Fruit fly (Drosophila melanogaster) whole organism, embryonic: ENCODE results near the gene CG46309.
A peak's percentile ranks its signal among the peaks of the same experiment; 100 is the strongest.

Source experiments
- Abd-B ChIP-seq: fragments of 200-800 bp; sonication (Bioruptor generic); optimal IDR thresholded peaks from 2 replicates; lab custom pipeline; 2018; ENCODE audit warnings: missing biosample characterization, mild to moderate bottlenecking, missing genetic modification characterization, moderate library complexity
- Atf-2 ChIP-seq: fragments of 200-800 bp; sonication (Bioruptor generic); optimal IDR thresholded peaks from 2 replicates; lab custom pipeline; 2016; ENCODE audit warnings: missing biosample characterization, missing genetic modification characterization
- Atf3 ChIP-seq: fragments of 200-800 bp; sonication (Bioruptor generic); optimal IDR thresholded peaks from 3 replicates; lab custom pipeline; 2016; ENCODE audit warnings: missing biosample characterization, missing genetic modification characterization
- CG10147 ChIP-seq: fragments of 200-800 bp; sonication (Bioruptor generic); optimal IDR thresholded peaks from 2 replicates; lab custom pipeline; 2019; ENCODE audit warnings: missing biosample characterization, mild to moderate bottlenecking, missing genetic modification characterization, moderate library complexity
- CG1024 ChIP-seq: fragments of 200-800 bp; sonication (Bioruptor generic); IDR thresholded peaks from 2 replicates; pipeline ENCODE4 v1.3.6; 2022; ENCODE audit warnings: missing biosample characterization, missing genetic modification characterization
- CG12071 ChIP-seq: fragments of 200-800 bp; sonication (Bioruptor generic); optimal IDR thresholded peaks from 3 replicates; lab custom pipeline; 2018; ENCODE audit warnings: missing biosample characterization, mild to moderate bottlenecking, missing genetic modification characterization
- CG12391 ChIP-seq: fragments of 200-800 bp; sonication (Bioruptor generic); optimal IDR thresholded peaks from 3 replicates; lab custom pipeline; 2018; ENCODE audit warnings: missing biosample characterization, mild to moderate bottlenecking, missing genetic modification characterization, moderate library complexity
- CG12659 ChIP-seq: fragments of 200-800 bp; sonication (Bioruptor generic); optimal IDR thresholded peaks from 3 replicates; lab custom pipeline; 2017; ENCODE audit warnings: mild to moderate bottlenecking, missing biosample characterization, missing genetic modification reagents, missing genetic modification characterization
- CG13296 ChIP-seq: fragments of 200-800 bp; sonication (Bioruptor generic); optimal IDR thresholded peaks from 3 replicates; lab custom pipeline; 2018; ENCODE audit warnings: missing biosample characterization, mild to moderate bottlenecking, missing genetic modification characterization
- CG13424 ChIP-seq: fragments of 200-800 bp; sonication (Bioruptor generic); optimal IDR thresholded peaks from 2 replicates; lab custom pipeline; 2019; ENCODE audit warnings: missing biosample characterization, mild to moderate bottlenecking, missing genetic modification characterization, moderate library complexity
- CG13894 ChIP-seq: fragments of 200-800 bp; sonication (Bioruptor generic); optimal IDR thresholded peaks from 3 replicates; lab custom pipeline; 2018; ENCODE audit warnings: missing biosample characterization, mild to moderate bottlenecking, missing genetic modification characterization, moderate library complexity
- CG15696 ChIP-seq: fragments of 200-800 bp; sonication (Bioruptor generic); optimal IDR thresholded peaks from 2 replicates; lab custom pipeline; 2019; ENCODE audit warnings: missing biosample characterization, mild to moderate bottlenecking, missing genetic modification characterization, moderate library complexity
- CG17385 ChIP-seq: fragments of 200-800 bp; sonication (Bioruptor generic); optimal IDR thresholded peaks from 3 replicates; lab custom pipeline; 2018; ENCODE audit warnings: missing biosample characterization, mild to moderate bottlenecking, missing genetic modification characterization
- CG30403 ChIP-seq: fragments of 200-800 bp; sonication (Bioruptor generic); optimal IDR thresholded peaks from 3 replicates; lab custom pipeline; 2016; ENCODE audit warnings: missing biosample characterization, missing genetic modification characterization
- CG3726 ChIP-seq: fragments of 200-800 bp; sonication (Bioruptor generic); IDR thresholded peaks from 3 replicates; pipeline ENCODE4, ENCODE4 v1.3.6; 2022; ENCODE audit warnings: missing biosample characterization, missing genetic modification characterization
- CG4424 ChIP-seq: fragments of 200-800 bp; sonication (Bioruptor generic); optimal IDR thresholded peaks from 3 replicates; lab custom pipeline; 2016; ENCODE audit warnings: missing biosample characterization, missing genetic modification characterization
- CG5180 ChIP-seq: fragments of 200-800 bp; sonication (Bioruptor generic); optimal IDR thresholded peaks from 3 replicates; lab custom pipeline; 2017; ENCODE audit warnings: missing biosample characterization, missing genetic modification characterization, mild to moderate bottlenecking, moderate library complexity, missing genetic modification reagents
- CG6272 ChIP-seq: fragments of 200-800 bp; sonication (Bioruptor generic); IDR thresholded peaks from 2 replicates; pipeline ENCODE4 v1.3.6; 2022; ENCODE audit warnings: missing biosample characterization, missing genetic modification characterization
- CG7271 ChIP-seq: fragments of 200-800 bp; sonication (Bioruptor generic); optimal IDR thresholded peaks from 2 replicates; lab custom pipeline; 2018; ENCODE audit warnings: missing biosample characterization, mild to moderate bottlenecking, missing genetic modification characterization, moderate library complexity
- CG7839 ChIP-seq: fragments of 200-800 bp; sonication (Bioruptor generic); optimal IDR thresholded peaks from 3 replicates; lab custom pipeline; 2018; ENCODE audit warnings: missing biosample characterization, mild to moderate bottlenecking, missing genetic modification characterization, moderate library complexity
- CG7987 ChIP-seq: fragments of 200-800 bp; sonication (Bioruptor generic); optimal IDR thresholded peaks from 2 replicates; lab custom pipeline; 2018; ENCODE audit warnings: missing biosample characterization, mild to moderate bottlenecking, missing genetic modification characterization, moderate library complexity
- CG8281 ChIP-seq: fragments of 200-800 bp; sonication (Bioruptor generic); optimal IDR thresholded peaks from 2 replicates; lab custom pipeline; 2018; ENCODE audit warnings: missing biosample characterization, mild to moderate bottlenecking, missing genetic modification characterization, moderate library complexity
- Dip3 ChIP-seq: fragments of 200-800 bp; sonication (Bioruptor generic); optimal IDR thresholded peaks from 3 replicates; lab custom pipeline; 2016; ENCODE audit warnings: missing biosample characterization, missing genetic modification characterization
- E2f2 ChIP-seq: fragments of 200-800 bp; sonication (Bioruptor generic); IDR thresholded peaks from 2 replicates; pipeline ENCODE4 v1.3.6; 2022; ENCODE audit warnings: missing biosample characterization, missing genetic modification characterization
- Gug ChIP-seq: fragments of 200-800 bp; sonication (Bioruptor generic); IDR thresholded peaks from 4 replicates; pipeline ENCODE4 v1.3.6; 2022; ENCODE audit warnings: missing biosample characterization, missing genetic modification characterization
- HHEX ChIP-seq: fragments of 200-800 bp; sonication (Bioruptor generic); optimal IDR thresholded peaks from 3 replicates; lab custom pipeline; 2017; ENCODE audit warnings: missing biosample characterization, mild to moderate bottlenecking, missing genetic modification characterization, missing genetic modification reagents
- Lhr ChIP-seq: fragments of 200-800 bp; sonication (Bioruptor generic); optimal IDR thresholded peaks from 3 replicates; lab custom pipeline; 2017; ENCODE audit warnings: mild to moderate bottlenecking, missing biosample characterization, missing genetic modification reagents, missing genetic modification characterization
- NK7.1 ChIP-seq: fragments of 200-800 bp; sonication (Bioruptor generic); optimal IDR thresholded peaks from 3 replicates; lab custom pipeline; 2016; ENCODE audit warnings: missing biosample characterization, missing genetic modification characterization
- NfI ChIP-seq: fragments of 200-800 bp; sonication (Bioruptor generic); optimal IDR thresholded peaks from 3 replicates; lab custom pipeline; 2018; ENCODE audit warnings: missing biosample characterization, mild to moderate bottlenecking, missing genetic modification characterization, moderate library complexity
- Oaz ChIP-seq: fragments of 200-800 bp; sonication (Bioruptor generic); IDR thresholded peaks from 2 replicates; pipeline ENCODE4 v1.3.6; 2022; ENCODE audit warnings: missing biosample characterization, missing genetic modification characterization
- Opbp ChIP-seq: fragments of 200-800 bp; sonication (Bioruptor generic); IDR thresholded peaks from 3 replicates; pipeline ENCODE4 v1.3.6; 2022; ENCODE audit warnings: missing biosample characterization, missing genetic modification characterization; ENCODE audit not compliant: partially characterized antibody
- Side ChIP-seq: fragments of 200-800 bp; sonication (Bioruptor generic); optimal IDR thresholded peaks from 2 replicates; lab custom pipeline; 2016; ENCODE audit warnings: missing biosample characterization, missing genetic modification characterization
- Six4 ChIP-seq: fragments of 200-800 bp; sonication (Bioruptor generic); optimal IDR thresholded peaks from 2 replicates; lab custom pipeline; 2016; ENCODE audit warnings: missing biosample characterization, missing genetic modification characterization
- bigmax ChIP-seq: fragments of 200-800 bp; sonication (Bioruptor generic); optimal IDR thresholded peaks from 2 replicates; lab custom pipeline; 2018; ENCODE audit warnings: missing biosample characterization, mild to moderate bottlenecking, missing genetic modification characterization
- cad ChIP-seq: fragments of >200 bp; optimal IDR thresholded peaks from 2 replicates; lab custom pipeline; 2017; ENCODE audit warnings: missing biosample characterization, missing genetic modification characterization
- cato ChIP-seq: fragments of 200-800 bp; sonication (Bioruptor generic); optimal IDR thresholded peaks from 2 replicates; lab custom pipeline; 2016; ENCODE audit warnings: missing biosample characterization, missing genetic modification characterization, borderline replicate concordance
- croc ChIP-seq: fragments of 200-800 bp; sonication (Bioruptor generic); conservative IDR thresholded peaks from 3 replicates; pipeline ENCODE4 v1.3.6; 2022; ENCODE audit warnings: missing biosample characterization, missing genetic modification characterization
- ems ChIP-seq: fragments of 200-800 bp; sonication (Bioruptor generic); optimal IDR thresholded peaks from 3 replicates; lab custom pipeline; 2016; ENCODE audit warnings: missing biosample characterization, missing genetic modification characterization
- fu2 ChIP-seq: fragments of 200-800 bp; sonication (Bioruptor generic); optimal IDR thresholded peaks from 2 replicates; lab custom pipeline; 2016; ENCODE audit warnings: missing biosample characterization, missing genetic modification characterization
- ind ChIP-seq: fragments of 200-800 bp; sonication (Bioruptor generic); optimal IDR thresholded peaks from 3 replicates; lab custom pipeline; 2016; ENCODE audit warnings: missing biosample characterization, missing genetic modification characterization
- knrl ChIP-seq: fragments of 200-800 bp; sonication (Bioruptor generic); IDR thresholded peaks from 3 replicates; pipeline ENCODE4 v1.3.6; 2022; ENCODE audit warnings: missing biosample characterization, missing genetic modification characterization; ENCODE audit not compliant: partially characterized antibody
- mam ChIP-seq: fragments of 200-800 bp; sonication (Bioruptor generic); optimal IDR thresholded peaks from 3 replicates; lab custom pipeline; 2016; ENCODE audit warnings: missing biosample characterization, missing genetic modification characterization
- mld ChIP-seq: fragments of 200-800 bp; sonication (Bioruptor generic); IDR thresholded peaks from 3 replicates; pipeline ENCODE4 v1.3.6; 2022; ENCODE audit warnings: missing biosample characterization, missing genetic modification characterization; ENCODE audit not compliant: partially characterized antibody
- nerfin-2 ChIP-seq: fragments of 200-800 bp; sonication (Bioruptor generic); IDR thresholded peaks from 2 replicates; pipeline ENCODE4 v1.3.6; 2022; ENCODE audit warnings: missing biosample characterization, missing genetic modification characterization; ENCODE audit not compliant: partially characterized antibody
- pho ChIP-seq: fragments of 200-800 bp; sonication (Bioruptor generic); optimal IDR thresholded peaks from 2 replicates; lab custom pipeline; 2016; ENCODE audit warnings: missing biosample characterization, missing genetic modification characterization
- seq ChIP-seq: fragments of 200-800 bp; sonication (Bioruptor generic); IDR thresholded peaks from 2 replicates; pipeline ENCODE4 v1.3.6; 2022; ENCODE audit warnings: missing biosample characterization, missing genetic modification characterization
- shn ChIP-seq: fragments of 200-800 bp; sonication (Bioruptor generic); optimal IDR thresholded peaks from 3 replicates; lab custom pipeline; 2016; ENCODE audit warnings: missing biosample characterization, missing genetic modification characterization
- tgo ChIP-seq: fragments of 200-800 bp; sonication (Bioruptor generic); IDR thresholded peaks from 3 replicates; pipeline ENCODE4 v1.3.6; 2022; ENCODE audit warnings: missing biosample characterization, missing genetic modification characterization
- wdn ChIP-seq: fragments of 200-800 bp; sonication (Bioruptor generic); IDR thresholded peaks from 2 replicates; pipeline ENCODE4 v1.3.6; 2022; ENCODE audit warnings: missing biosample characterization, missing genetic modification characterization

CG46309 gene

dm6 chr2L:16287602-16288392, 36.2 kb upstream of the CG46309 start, which contains the start of the genes crp and pkaap (continued):
- TF ChIP-seq CG7271 (tag; lab: Kevin White, UChicago), result peak; percentile 51
- peak; percentile 84 for TF ChIP-seq Atf-2
- peak; percentile 83 for TF ChIP-seq NfI (GFP tag; lab: Kevin White, UChicago)
- TF ChIP-seq CG30403 (GFP tag; lab: Kevin White, UChicago), result peak; percentile 88
- peak; percentile 74 for TF ChIP-seq CG7987
- peak; percentile 54 for TF ChIP-seq Atf3 (GFP tag; lab: Kevin White, UChicago)
- no peak for TF ChIP-seq seq (GFP tag; lab: Robert Waterston, UW)
- TF ChIP-seq shn (GFP tag; lab: Kevin White, UChicago), result peak; percentile 88
- TF ChIP-seq Gug (GFP tag; lab: Robert Waterston, UW), result peak; percentile 81
- TF ChIP-seq CG13296, result peak; percentile 55
- TF ChIP-seq Six4, result peak; percentile 66
- no peak for TF ChIP-seq mld (GFP tag; lab: Robert Waterston, UW)
- TF ChIP-seq nerfin-2 (GFP tag; lab: Robert Waterston, UW), result no peak
- peak; percentile 22 for TF ChIP-seq CG8281 (tag; lab: Kevin White, UChicago)
- TF ChIP-seq tgo, result no peak
- TF ChIP-seq knrl, result no peak
- peak; percentile 77 for TF ChIP-seq fu2
- TF ChIP-seq ems (GFP tag; lab: Kevin White, UChicago), result peak; percentile 68
- peak; percentile 54 for TF ChIP-seq CG17385
- TF ChIP-seq mam (GFP tag; lab: Kevin White, UChicago), result peak; percentile 91
- TF ChIP-seq CG12391 (tag; lab: Kevin White, UChicago), result peak; percentile 70
- no peak for TF ChIP-seq CG7839 (tag; lab: Kevin White, UChicago)
- TF ChIP-seq NK7.1 (GFP tag; lab: Kevin White, UChicago), result peak; percentile 65
- peak; percentile 7 for TF ChIP-seq bigmax (GFP tag; lab: Kevin White, UChicago)
- TF ChIP-seq E2f2 (GFP tag; lab: Robert Waterston, UW), result no peak
- TF ChIP-seq cato (GFP tag; lab: Kevin White, UChicago), result no peak
- peak; percentile 89 for TF ChIP-seq CG13894 (tag; lab: Kevin White, UChicago)
- no peak for TF ChIP-seq cad
- TF ChIP-seq CG12659, result peak; percentile 83
- peak; percentile 75 for TF ChIP-seq CG4424 (GFP tag; lab: Kevin White, UChicago)
- TF ChIP-seq Side, result peak; percentile 82
- peak; percentile 77 for TF ChIP-seq Dip3 (GFP tag; lab: Kevin White, UChicago)
- TF ChIP-seq Lhr (GFP tag; lab: Kevin White, UChicago), result peak; percentile 91
- TF ChIP-seq CG10147 (GFP tag; lab: Kevin White, UChicago), result peak; percentile 42
- no peak for TF ChIP-seq Opbp (GFP tag; lab: Robert Waterston, UW)
- TF ChIP-seq CG6272, result peak; percentile 74
- TF ChIP-seq CG5180 (GFP tag; lab: Kevin White, UChicago), result peak; percentile 14
- no peak for TF ChIP-seq wdn (GFP tag; lab: Robert Waterston, UW)
- TF ChIP-seq CG1024 (GFP tag; lab: Robert Waterston, UW), result no peak
- peak; percentile 26; the same call in 1 of the 3 replicates for TF ChIP-seq croc (GFP tag; lab: Robert Waterston, UW)
- peak; percentile 83 for TF ChIP-seq pho (GFP tag; lab: Kevin White, UChicago)
- TF ChIP-seq CG12071, result peak; percentile 63
- no peak for TF ChIP-seq Oaz (GFP tag; lab: Robert Waterston, UW)
- TF ChIP-seq CG3726 (GFP tag; lab: Robert Waterston, UW), result no peak
- TF ChIP-seq CG13424 (tag; lab: Kevin White, UChicago), result peak; percentile 46
- no peak for TF ChIP-seq Abd-B (GFP tag; lab: Kevin White, UChicago)
- TF ChIP-seq HHEX (GFP tag; lab: Kevin White, UChicago), result peak; percentile 75
- TF ChIP-seq ind (GFP tag; lab: Kevin White, UChicago), result peak; percentile 83
- TF ChIP-seq CG15696 (tag; lab: Kevin White, UChicago), result peak; percentile 72
